Worm (Caenorhabditis elegans): ENCODE results near the gene fkh-4.

DNA sequence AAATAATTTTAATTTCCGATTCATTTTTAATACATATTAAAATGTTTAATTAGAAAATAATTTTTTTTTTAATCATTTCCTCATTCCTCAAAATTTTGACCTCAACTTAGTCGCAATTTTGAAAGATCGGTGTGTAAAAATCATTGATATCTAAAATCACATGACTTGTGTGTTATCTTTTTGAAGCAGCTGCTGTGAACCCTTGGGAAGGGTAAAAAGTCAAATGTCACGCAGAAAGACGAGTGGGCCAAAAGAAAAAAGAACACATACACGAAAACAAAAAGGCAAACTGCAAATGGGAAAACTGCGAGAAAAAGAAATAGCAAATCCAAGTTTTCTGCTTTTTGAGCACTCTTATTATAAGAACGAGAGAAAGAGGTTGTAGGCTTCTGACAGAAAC, 45.4 kb downstream of the fkh-4 start:
- TF ChIP-seq hlh-30 (tag; optimal IDR thresholded peaks at IDR 0.05; ENCODE audit: insufficient read depth) (no peak), pqm-1 (tag; optimal IDR thresholded peaks at IDR 0.05) (no peak), pag-3 (tag; optimal IDR thresholded peaks at IDR 0.05; ENCODE audit: borderline replicate concordance) (no peak), ztf-16 (tag; optimal IDR thresholded peaks at IDR 0.05) (no peak), rnt-1 (tag; optimal IDR thresholded peaks at IDR 0.05) (no peak), gmeb-2 (tag; optimal IDR thresholded peaks at IDR 0.05) (no peak), nfya-1 (tag; optimal IDR thresholded peaks at IDR 0.05) (no peak), ref-2 (tag; optimal IDR thresholded peaks at IDR 0.05) (no peak)

Data from whole organism, late embryonic.